Worm (Caenorhabditis elegans) whole organism, mixed stage, embryonic: Measurements from ENCODE around the gene F37C4.6.

Experiments used
- elt-3 ChIP-seq: fragments of 150-350 bp; optimal IDR thresholded peaks from 2 replicates; lab custom pipeline; 2014; ENCODE audit warnings: missing biosample characterization, missing genetic modification characterization
- lin-13 ChIP-seq: fragments of 150-350 bp; optimal IDR thresholded peaks from 2 replicates; lab custom pipeline; 2014; ENCODE audit warnings: missing biosample characterization, missing genetic modification characterization
- nhr-28 ChIP-seq: fragments of 150-350 bp; optimal IDR thresholded peaks from 2 replicates; lab custom pipeline; 2014; ENCODE audit warnings: missing biosample characterization, missing genetic modification characterization

- TF ChIP-seq nhr-28 (tag; lab: Kevin White, UChicago) (no peak), lin-13 (no peak), elt-3 (tag; lab: Kevin White, UChicago) (no peak)
Measured at ce11 chrIV:3843019-3843527, 35.1 kb downstream of the F37C4.6 start.
